Fruit fly (Drosophila melanogaster): Measurements from ENCODE around the gene SelR.
A peak's percentile ranks its signal among the peaks of the same experiment; 100 is the strongest.

Gene SelR

DNA sequence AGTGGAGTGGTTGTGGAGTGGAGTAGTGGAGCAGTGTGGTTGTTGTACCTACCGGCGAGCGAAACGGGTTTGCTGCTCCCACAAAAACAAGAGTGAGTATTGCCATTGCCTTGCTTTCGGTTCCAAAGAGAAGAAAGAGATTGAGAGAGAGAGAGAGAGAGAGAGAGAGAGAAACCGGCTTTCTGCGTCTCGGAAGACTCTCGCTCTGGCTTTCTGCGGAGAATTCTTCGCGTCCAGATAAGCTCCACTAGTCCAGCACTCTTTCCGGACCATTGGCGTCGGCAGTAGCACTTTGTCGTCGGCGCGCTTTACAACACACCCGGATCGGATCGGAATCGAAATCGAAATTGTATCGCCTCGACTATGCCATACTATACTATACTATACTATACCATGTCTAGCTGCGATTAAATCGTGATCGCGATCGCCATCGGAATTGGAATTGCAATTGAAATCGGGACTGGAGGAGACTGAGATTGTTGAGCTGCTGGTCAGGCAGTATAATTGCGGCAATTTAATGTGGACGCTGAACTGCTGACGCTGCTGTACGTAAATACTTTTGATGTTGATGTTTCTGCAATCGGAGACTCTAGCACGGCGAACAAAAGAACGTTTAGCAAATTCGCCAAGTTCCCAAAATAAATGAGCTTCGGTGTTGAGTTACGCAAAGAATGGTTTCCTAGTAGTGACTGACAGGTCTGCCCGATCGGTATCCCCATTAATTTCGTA lies 41.5 kb downstream of the SelR start, which contains the start of gene Cad86C (continued):
- peak; percentile 23 for TF ChIP-seq CG3163 (GFP tag; optimal IDR thresholded peaks at IDR 0.05)
- TF ChIP-seq mirr (GFP tag; optimal IDR thresholded peaks at IDR 0.05) = peak; percentile 15
- peak; percentile 36 for TF ChIP-seq grn (GFP tag; optimal IDR thresholded peaks at IDR 0.05)
- TF ChIP-seq CG14667 (GFP tag; IDR thresholded peaks at IDR 0.05) = no peak
- no peak for TF ChIP-seq CG11504 (tag; optimal IDR thresholded peaks at IDR 0.05)
- TF ChIP-seq gcm2 (GFP tag; optimal IDR thresholded peaks at IDR 0.05) = no peak
- no peak for TF ChIP-seq Dad (GFP tag; optimal IDR thresholded peaks at IDR 0.05)
- no peak for TF ChIP-seq bowl (GFP tag; IDR thresholded peaks at IDR 0.05)
- peak; percentile 3 for TF ChIP-seq oc (tag; optimal IDR thresholded peaks at IDR 0.05)
- TF ChIP-seq so (GFP tag; IDR thresholded peaks at IDR 0.05) = peak; percentile 21; the same call in 1 of the 3 replicates
- TF ChIP-seq Bdp1 (GFP tag; optimal IDR thresholded peaks at IDR 0.05) = no peak
- TF ChIP-seq BtbVII (GFP tag; optimal IDR thresholded peaks at IDR 0.05) = peak; percentile 13
- peak; percentile 11; the same call in 1 of the 2 replicates for TF ChIP-seq sim (GFP tag; IDR thresholded peaks at IDR 0.05)
- peak; percentile 21 for TF ChIP-seq lab (GFP tag; optimal IDR thresholded peaks at IDR 0.05)

DNA sequence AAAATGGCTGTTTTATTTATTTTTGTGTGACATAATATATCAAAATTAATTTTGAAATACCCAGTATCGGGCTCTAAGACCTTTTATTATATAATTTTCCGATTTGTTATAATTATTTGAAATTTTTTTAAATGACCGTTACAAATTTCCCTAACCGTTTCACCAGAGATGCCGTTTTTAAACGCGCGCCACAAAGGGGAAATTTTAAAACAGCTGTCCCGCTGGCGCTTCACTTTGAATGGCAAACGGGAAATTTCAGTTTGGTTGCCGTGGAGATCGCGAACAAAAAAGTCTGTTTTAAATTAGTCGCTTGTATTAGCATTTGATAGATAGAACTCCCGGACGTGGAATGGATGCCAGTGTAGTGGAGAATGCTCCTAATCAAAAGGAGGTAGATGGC lies 53.4 kb downstream of the SelR start, which contains the start of the genes CG14693 and TTLL15:
Gene CG14693 (minus strand): TSS at position 16 of the 400 bp plus-strand sequence.
Gene TTLL15 (plus strand): TSS at position 257 of the 400 bp plus-strand sequence.
- TF ChIP-seq sna (GFP tag; IDR thresholded peaks at IDR 0.05; ENCODE audit: partially characterized antibody) (0 out of 2 replicates have a peak, but pooled peaks have one; percentile 14), MBD-R2 (GFP tag; IDR thresholded peaks at IDR 0.05) (peak; percentile 23; the same call in 1 of the 2 replicates), CG13894 (tag; optimal IDR thresholded peaks at IDR 0.05) (no peak), Dp (GFP tag; optimal IDR thresholded peaks at IDR 0.05) (peak; percentile 84), Sry-β (GFP tag; optimal IDR thresholded peaks at IDR 0.05) (peak; percentile 85), CG33557 (GFP tag; optimal IDR thresholded peaks at IDR 0.05) (no peak), MESR4 (GFP tag; optimal IDR thresholded peaks at IDR 0.05) (peak; percentile 46), Ravus (GFP tag; IDR thresholded peaks at IDR 0.05) (no peak), CG6175 (GFP tag; IDR thresholded peaks at IDR 0.05) (no peak), CG2199 (GFP tag; IDR thresholded peaks at IDR 0.05) (no peak), CG42726 (GFP tag; IDR thresholded peaks at IDR 0.05; ENCODE audit: partially characterized antibody) (no peak), chm (GFP tag; IDR thresholded peaks at IDR 0.05) (no peak), Hr39 (optimal IDR thresholded peaks at IDR 0.05) (no peak), CG4617 (GFP tag; optimal IDR thresholded peaks at IDR 0.05; ENCODE audit: borderline replicate concordance) (peak; percentile 3), CG3163 (GFP tag; optimal IDR thresholded peaks at IDR 0.05) (no peak), nmo (GFP tag; optimal IDR thresholded peaks at IDR 0.05) (no peak), slou (GFP tag; optimal IDR thresholded peaks at IDR 0.05) (no peak), rib (GFP tag; IDR thresholded peaks at IDR 0.05) (no peak), scrt (GFP tag; optimal IDR thresholded peaks at IDR 0.05) (no peak), toy (GFP tag; IDR thresholded peaks at IDR 0.05) (no peak), Meics (GFP tag; optimal IDR thresholded peaks at IDR 0.05) (no peak), H2.0 (GFP tag; IDR thresholded peaks at IDR 0.05) (no peak), Antp (GFP tag; optimal IDR thresholded peaks at IDR 0.05) (no peak), B-H2 (GFP tag; optimal IDR thresholded peaks at IDR 0.05) (no peak), trem (tag; optimal IDR thresholded peaks at IDR 0.05) (peak; percentile 32), ash1 (GFP tag; optimal IDR thresholded peaks at IDR 0.05) (no peak), hb (GFP tag; IDR thresholded peaks at IDR 0.05; ENCODE audit: partially characterized antibody) (no peak), CG6654 (GFP tag; optimal IDR thresholded peaks at IDR 0.05) (no peak), da (GFP tag; optimal IDR thresholded peaks at IDR 0.05) (no peak), Sry-δ (GFP tag; optimal IDR thresholded peaks at IDR 0.05) (no peak), Myb (GFP tag; optimal IDR thresholded peaks at IDR 0.05) (peak; percentile 79), Blimp-1 (GFP tag; optimal IDR thresholded peaks at IDR 0.05) (peak; percentile 53), pzg (GFP tag; optimal IDR thresholded peaks at IDR 0.05) (peak; percentile 22), zfh1 (GFP tag; IDR thresholded peaks at IDR 0.05) (no peak), Rfx (GFP tag; IDR thresholded peaks at IDR 0.05) (peak; percentile 44; the same call in 1 of the 2 replicates), CG4424 (GFP tag; optimal IDR thresholded peaks at IDR 0.05) (no peak), ham (GFP tag; IDR thresholded peaks at IDR 0.05) (no peak)

Measured in whole organism, embryonic.